Fruit fly (Drosophila melanogaster) whole organism, embryonic: ENCODE data around the gene Polr2I.
A peak's percentile ranks its signal among the peaks of the same experiment; 100 is the strongest.

ENCODE experiments used
- B-H1 ChIP-seq: fragments of 200-800 bp; sonication (Bioruptor generic); IDR thresholded peaks from 3 replicates; pipeline ENCODE4 v1.3.6; 2022; ENCODE audit warnings: missing biosample characterization, missing genetic modification characterization
- CG10979 ChIP-seq: fragments of 200-800 bp; sonication (Bioruptor generic); optimal IDR thresholded peaks from 2 replicates; lab custom pipeline; 2018; ENCODE audit warnings: missing biosample characterization, mild to moderate bottlenecking, missing genetic modification characterization, moderate library complexity
- CG11093 ChIP-seq: fragments of 200-800 bp; sonication (Bioruptor generic); IDR thresholded peaks from 3 replicates; pipeline ENCODE4 v1.3.6; 2022; ENCODE audit warnings: missing biosample characterization, missing genetic modification characterization
- CG11247 ChIP-seq: fragments of 200-800 bp; sonication (Bioruptor generic); IDR thresholded peaks from 2 replicates; pipeline ENCODE4 v1.3.6; 2022; ENCODE audit warnings: missing biosample characterization, missing genetic modification characterization
- CG11560 ChIP-seq: fragments of 200-800 bp; sonication (Bioruptor generic); IDR thresholded peaks from 3 replicates; pipeline ENCODE4 v1.3.6; 2022; ENCODE audit warnings: missing biosample characterization, missing genetic modification characterization
- CG13424 ChIP-seq: fragments of 200-800 bp; sonication (Bioruptor generic); optimal IDR thresholded peaks from 2 replicates; lab custom pipeline; 2019; ENCODE audit warnings: missing biosample characterization, mild to moderate bottlenecking, missing genetic modification characterization, moderate library complexity
- CG13624 ChIP-seq: fragments of 200-800 bp; sonication (Bioruptor generic); optimal IDR thresholded peaks from 2 replicates; lab custom pipeline; 2016; ENCODE audit warnings: missing biosample characterization, missing genetic modification characterization
- CG13775 ChIP-seq: fragments of 200-800 bp; sonication (Bioruptor generic); optimal IDR thresholded peaks from 3 replicates; lab custom pipeline; 2017; ENCODE audit warnings: missing biosample characterization, mild to moderate bottlenecking, missing genetic modification characterization
- CG17361 ChIP-seq: fragments of 200-800 bp; sonication (Bioruptor generic); IDR thresholded peaks from 3 replicates; pipeline ENCODE4 v1.3.6; 2022; ENCODE audit warnings: missing biosample characterization, missing genetic modification characterization
- CG17829 ChIP-seq: fragments of 200-800 bp; optimal IDR thresholded peaks from 2 replicates; lab custom pipeline; 2019; ENCODE audit warnings: missing biosample characterization, mild to moderate bottlenecking, missing genetic modification characterization, moderate library complexity
- CG17912 ChIP-seq: fragments of 200-800 bp; sonication (Bioruptor generic); optimal IDR thresholded peaks from 2 replicates; lab custom pipeline; 2018; ENCODE audit warnings: missing biosample characterization, mild to moderate bottlenecking, missing genetic modification characterization
- CG1792 ChIP-seq: fragments of 200-800 bp; sonication (Bioruptor generic); optimal IDR thresholded peaks from 2 replicates; lab custom pipeline; 2016; ENCODE audit warnings: missing biosample characterization, missing genetic modification characterization
- CG18011 ChIP-seq: fragments of 200-800 bp; sonication (Bioruptor generic); optimal IDR thresholded peaks from 2 replicates; lab custom pipeline; 2017; ENCODE audit warnings: missing biosample characterization, missing genetic modification characterization, mild to moderate bottlenecking, moderate library complexity, missing genotype
- CG18476 ChIP-seq: fragments of 200-800 bp; sonication (Bioruptor generic); optimal IDR thresholded peaks from 2 replicates; lab custom pipeline; 2016; ENCODE audit warnings: missing biosample characterization, mild to moderate bottlenecking, missing genetic modification characterization
- CG2678 ChIP-seq: fragments of 200-800 bp; sonication (Bioruptor generic); optimal IDR thresholded peaks from 3 replicates; lab custom pipeline; 2019; ENCODE audit warnings: missing biosample characterization, mild to moderate bottlenecking, missing genetic modification characterization, moderate library complexity
- CG3281 ChIP-seq: fragments of 200-800 bp; sonication (Bioruptor generic); optimal IDR thresholded peaks from 3 replicates; lab custom pipeline; 2017; ENCODE audit warnings: missing biosample characterization, mild to moderate bottlenecking, missing genetic modification characterization
- CG3995 ChIP-seq: fragments of 200-800 bp; sonication (Bioruptor generic); optimal IDR thresholded peaks from 3 replicates; lab custom pipeline; 2016; ENCODE audit warnings: missing biosample characterization, missing genetic modification characterization
- CG5953 ChIP-seq: fragments of 200-800 bp; sonication (Bioruptor generic); IDR thresholded peaks from 2 replicates; pipeline ENCODE4 v1.3.6; 2022; ENCODE audit warnings: missing biosample characterization, missing genetic modification characterization
- CG6654 ChIP-seq: fragments of 200-800 bp; sonication (Bioruptor generic); optimal IDR thresholded peaks from 2 replicates; lab custom pipeline; 2017; ENCODE audit warnings: missing biosample characterization, mild to moderate bottlenecking, missing genetic modification characterization
- CG7928 ChIP-seq: fragments of 200-800 bp; sonication (Bioruptor generic); optimal IDR thresholded peaks from 2 replicates; lab custom pipeline; 2017; ENCODE audit warnings: missing biosample characterization, mild to moderate bottlenecking, missing genetic modification characterization
- CG7987 ChIP-seq: fragments of 200-800 bp; sonication (Bioruptor generic); optimal IDR thresholded peaks from 2 replicates; lab custom pipeline; 2018; ENCODE audit warnings: missing biosample characterization, mild to moderate bottlenecking, missing genetic modification characterization, moderate library complexity
- CG8388 ChIP-seq: fragments of 200-800 bp; sonication (Bioruptor generic); optimal IDR thresholded peaks from 2 replicates; lab custom pipeline; 2019; ENCODE audit warnings: missing biosample characterization, mild to moderate bottlenecking, missing genetic modification characterization, moderate library complexity
- CG9797 ChIP-seq: fragments of 200-800 bp; sonication (Bioruptor generic); optimal IDR thresholded peaks from 3 replicates; lab custom pipeline; 2018; ENCODE audit warnings: missing biosample characterization, mild to moderate bottlenecking, missing genetic modification characterization
- D ChIP-seq, 2 experiments: fragments of 200-800 bp in 1 of 2; fragments of >200 bp in 1 of 2; sonication (Bioruptor generic) in 1 of 2; optimal IDR thresholded peaks; 2 replicates in 1 of 2; 3 replicates in 1 of 2; lab custom pipeline; 2017; ENCODE audit warnings: mild to moderate bottlenecking in 1 of 2, missing biosample characterization in 1 of 2, missing genetic modification characterization in 1 of 2, missing genetic modification reagents in 1 of 2
- Doc3 ChIP-seq: fragments of 200-800 bp; sonication (Bioruptor generic); IDR thresholded peaks from 3 replicates; pipeline ENCODE4 v1.3.6; 2022; ENCODE audit warnings: missing biosample characterization, missing genetic modification characterization; ENCODE audit not compliant: partially characterized antibody
- Drgx ChIP-seq: fragments of 200-800 bp; sonication (Bioruptor generic); IDR thresholded peaks from 2 replicates; pipeline ENCODE4 v1.3.6; 2022; ENCODE audit warnings: missing biosample characterization, missing genetic modification characterization
- HLH54F ChIP-seq: fragments of 200-800 bp; sonication (Bioruptor generic); optimal IDR thresholded peaks from 3 replicates; lab custom pipeline; 2016; ENCODE audit warnings: missing biosample characterization, missing genetic modification characterization
- Lim3 ChIP-seq: fragments of 200-800 bp; sonication (Bioruptor generic); IDR thresholded peaks from 2 replicates; pipeline ENCODE4 v1.3.6; 2022; ENCODE audit warnings: missing biosample characterization, missing genetic modification characterization
- Optix ChIP-seq: fragments of 200-800 bp; sonication (Bioruptor generic); IDR thresholded peaks from 3 replicates; pipeline ENCODE4 v1.3.6; 2022; ENCODE audit warnings: missing biosample characterization, missing genetic modification characterization
- Ravus ChIP-seq: fragments of 200-800 bp; sonication (Bioruptor generic); IDR thresholded peaks from 2 replicates; pipeline ENCODE4 v1.3.6; 2022; ENCODE audit warnings: missing biosample characterization, missing genetic modification characterization
- Rfx ChIP-seq: fragments of 200-800 bp; sonication (Bioruptor generic); IDR thresholded peaks from 2 replicates; pipeline ENCODE4 v1.3.6; 2022; ENCODE audit warnings: missing biosample characterization, missing genetic modification characterization
- Side ChIP-seq: fragments of 200-800 bp; sonication (Bioruptor generic); optimal IDR thresholded peaks from 2 replicates; lab custom pipeline; 2016; ENCODE audit warnings: missing biosample characterization, missing genetic modification characterization
- Spps ChIP-seq: fragments of 200-800 bp; sonication (Bioruptor generic); optimal IDR thresholded peaks from 2 replicates; lab custom pipeline; 2018; ENCODE audit warnings: missing biosample characterization, mild to moderate bottlenecking, missing genetic modification characterization
- Usf ChIP-seq: fragments of 200-800 bp; sonication (Bioruptor generic); optimal IDR thresholded peaks from 2 replicates; lab custom pipeline; 2017; ENCODE audit warnings: missing genotype, missing biosample characterization, missing genetic modification characterization
- al ChIP-seq: fragments of 200-800 bp; sonication (Bioruptor generic); IDR thresholded peaks from 2 replicates; pipeline ENCODE4 v1.3.6; 2022; ENCODE audit warnings: missing biosample characterization, missing genetic modification characterization
- danr ChIP-seq: fragments of 200-800 bp; sonication (Bioruptor generic); IDR thresholded peaks from 2 replicates; pipeline ENCODE4 v1.3.6; 2022; ENCODE audit warnings: missing biosample characterization, missing genetic modification characterization
- ems ChIP-seq: fragments of 200-800 bp; sonication (Bioruptor generic); optimal IDR thresholded peaks from 3 replicates; lab custom pipeline; 2016; ENCODE audit warnings: missing biosample characterization, missing genetic modification characterization
- fd3F ChIP-seq: fragments of 200-800 bp; sonication (Bioruptor generic); optimal IDR thresholded peaks from 2 replicates; lab custom pipeline; 2018; ENCODE audit warnings: missing biosample characterization, mild to moderate bottlenecking, missing genetic modification characterization, moderate library complexity
- fu2 ChIP-seq: fragments of 200-800 bp; sonication (Bioruptor generic); optimal IDR thresholded peaks from 2 replicates; lab custom pipeline; 2016; ENCODE audit warnings: missing biosample characterization, missing genetic modification characterization
- grau ChIP-seq: fragments of 200-800 bp; optimal IDR thresholded peaks from 3 replicates; lab custom pipeline; 2019; ENCODE audit warnings: missing biosample characterization, mild to moderate bottlenecking, missing genetic modification characterization, moderate library complexity
- h ChIP-seq: fragments of >200 bp; optimal IDR thresholded peaks from 2 replicates; lab custom pipeline; 2017
- her ChIP-seq: fragments of 200-800 bp; sonication (Bioruptor generic); optimal IDR thresholded peaks from 2 replicates; lab custom pipeline; 2016; ENCODE audit warnings: missing biosample characterization, missing genetic modification characterization
- hth ChIP-seq: fragments of >200 bp; optimal IDR thresholded peaks from 2 replicates; lab custom pipeline; 2017; ENCODE audit warnings: inconsistent platforms
- inv ChIP-seq: fragments of 200-800 bp; sonication (Bioruptor generic); IDR thresholded peaks from 2 replicates; pipeline ENCODE4 v1.3.6; 2022; ENCODE audit warnings: missing biosample characterization, missing genetic modification characterization; ENCODE audit not compliant: partially characterized antibody
- jumu ChIP-seq: fragments of 200-800 bp; sonication (Bioruptor generic); optimal IDR thresholded peaks from 3 replicates; lab custom pipeline; 2016; ENCODE audit warnings: missing biosample characterization, missing genetic modification characterization
- lmd ChIP-seq: fragments of 200-800 bp; sonication (Bioruptor generic); IDR thresholded peaks from 2 replicates; pipeline ENCODE4 v1.3.6; 2022; ENCODE audit warnings: missing biosample characterization, missing genetic modification characterization
- lola ChIP-seq, 3 experiments: fragments of >200 bp in 2 of 3; fragments of 200-800 bp in 1 of 3; sonication (Bioruptor generic) in 1 of 3; optimal IDR thresholded peaks; 2 replicates each; lab custom pipeline; 2017 to 2019; ENCODE audit warnings: missing biosample characterization in 3 of 3, missing genetic modification characterization in 3 of 3, mild to moderate bottlenecking in 1 of 3, moderate library complexity in 1 of 3
- onecut ChIP-seq: fragments of 200-800 bp; sonication (Bioruptor generic); IDR thresholded peaks from 2 replicates; pipeline ENCODE4 v1.3.6; 2022; ENCODE audit warnings: missing biosample characterization, missing genetic modification characterization
- org-1 ChIP-seq: fragments of 200-800 bp; sonication (Bioruptor generic); optimal IDR thresholded peaks from 2 replicates; lab custom pipeline; 2017; ENCODE audit warnings: missing biosample characterization, missing genetic modification characterization
- slbo ChIP-seq: fragments of 200-800 bp; sonication (Bioruptor generic); IDR thresholded peaks from 2 replicates; pipeline ENCODE4 v1.3.6; 2022; ENCODE audit warnings: missing biosample characterization, missing genetic modification characterization
- tin ChIP-seq: fragments of 200-800 bp; sonication (Bioruptor generic); optimal IDR thresholded peaks from 3 replicates; lab custom pipeline; 2016; ENCODE audit warnings: missing biosample characterization, missing genetic modification characterization
- tna ChIP-seq: fragments of 200-800 bp; sonication (Bioruptor generic); IDR thresholded peaks from 2 replicates; pipeline ENCODE4 v1.3.6; 2022; ENCODE audit warnings: missing biosample characterization, missing genetic modification characterization; ENCODE audit not compliant: partially characterized antibody

Gene Polr2I

DNA sequence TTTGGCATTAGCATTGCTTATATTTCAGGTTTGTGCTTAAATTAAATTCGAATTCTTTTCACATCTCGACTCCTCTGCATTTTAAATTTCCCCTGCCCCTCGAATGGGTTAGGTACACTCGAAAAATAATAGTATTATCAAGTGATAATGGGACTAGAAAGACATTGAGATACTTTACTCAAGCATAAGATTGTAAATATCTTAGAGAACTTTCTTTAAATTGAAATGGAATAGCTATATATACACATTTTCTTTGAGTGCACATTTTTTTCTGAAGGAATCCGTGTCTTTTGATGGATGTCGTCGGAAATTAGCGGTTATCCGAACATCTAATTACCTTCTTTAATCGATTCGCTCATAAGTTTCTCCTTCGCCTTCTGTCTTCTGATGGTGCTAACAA lies 2.1 kb downstream of the Polr2I start (continued):
- TF ChIP-seq CG8388 (GFP tag; lab: Kevin White, UChicago) (no peak), slbo (GFP tag; lab: Robert Waterston, UW) (peak; percentile 48; the same call in 1 of the 2 replicates), Doc3 (GFP tag; lab: Robert Waterston, UW) (no peak), CG7987 (GFP tag; lab: Kevin White, UChicago) (no peak), hth (lab: Kevin White, UChicago) (no peak), al (GFP tag; lab: Robert Waterston, UW) (peak; percentile 48), Lim3 (GFP tag; lab: Robert Waterston, UW) (no peak), CG17912 (GFP tag; lab: Kevin White, UChicago) (no peak), org-1 (GFP tag; lab: Kevin White, UChicago) (no peak), CG9797 (GFP tag; lab: Kevin White, UChicago) (no peak), grau (tag; lab: Kevin White, UChicago) (peak; percentile 30), Optix (GFP tag; lab: Robert Waterston, UW) (no peak), Spps (tag; lab: Kevin White, UChicago) (no peak), CG11560 (tag; lab: Robert Waterston, UW) (no peak), CG13624 (GFP tag; lab: Kevin White, UChicago) (no peak), CG13424 (tag; lab: Kevin White, UChicago) (no peak), CG7928 (GFP tag; lab: Kevin White, UChicago) (no peak), Drgx (GFP tag; lab: Robert Waterston, UW) (no peak), onecut (no peak), her (no peak), CG3281 (GFP tag; lab: Kevin White, UChicago) (no peak), Usf (GFP tag; lab: Kevin White, UChicago) (no peak), CG11247 (GFP tag; lab: Robert Waterston, UW) (no peak), CG18476 (GFP tag; lab: Kevin White, UChicago) (peak; percentile 3), jumu (GFP tag; lab: Kevin White, UChicago) (peak; percentile 5), B-H1 (peak; percentile 37; the same call in 1 of the 3 replicates), CG17829 (tag; lab: Kevin White, UChicago) (peak; percentile 25), tin (no peak), fu2 (no peak), CG18011 (GFP tag; lab: Kevin White, UChicago) (no peak), CG5953 (GFP tag; lab: Robert Waterston, UW) (no peak), CG3995 (GFP tag; lab: Kevin White, UChicago) (no peak), lola (GFP tag; optimal IDR thresholded peaks at IDR 0.05; lab: Kevin White, UChicago) (peak in 1 of 3 experiments; percentile 12), h (lab: Kevin White, UChicago) (no peak), CG1792 (no peak), HLH54F (no peak), CG10979 (tag; lab: Kevin White, UChicago) (peak; percentile 38), lmd (GFP tag; lab: Robert Waterston, UW) (peak; percentile 55; the same call in 1 of the 2 replicates), CG6654 (GFP tag; lab: Kevin White, UChicago) (no peak), Side (GFP tag; lab: Kevin White, UChicago) (no peak), CG13775 (GFP tag; lab: Kevin White, UChicago) (no peak), D (optimal IDR thresholded peaks at IDR 0.05; lab: Kevin White, UChicago) (no peak), D (GFP tag; optimal IDR thresholded peaks at IDR 0.05; lab: Kevin White, UChicago) (no peak), tna (GFP tag; lab: Robert Waterston, UW) (no peak), ems (GFP tag; lab: Kevin White, UChicago) (peak; percentile 7), inv (no peak), fd3F (no peak), Rfx (GFP tag; lab: Robert Waterston, UW) (peak; percentile 78), CG2678 (tag; lab: Kevin White, UChicago) (no peak), Ravus (GFP tag; lab: Robert Waterston, UW) (no peak), CG17361 (GFP tag; lab: Robert Waterston, UW) (peak; percentile 30; the same call in 1 of the 3 replicates), CG11093 (no peak), danr (GFP tag; lab: Robert Waterston, UW) (peak; percentile 33; the same call in 1 of the 2 replicates)
